Fruit fly (Drosophila melanogaster) whole organism, embryonic: ENCODE measurements around the gene Fdh.

ENCODE experiments used
- Awh ChIP-seq: fragments of 200-800 bp; sonication (Bioruptor generic); IDR thresholded peaks from 2 replicates; pipeline ENCODE4, ENCODE4 v1.3.6; 2022; ENCODE audit warnings: missing biosample characterization, missing genetic modification characterization
- CG10366 ChIP-seq: fragments of 200-800 bp; sonication (Bioruptor generic); IDR thresholded peaks from 2 replicates; pipeline ENCODE4 v1.3.6; 2022; ENCODE audit warnings: missing biosample characterization, missing genetic modification characterization
- CG10543 ChIP-seq: fragments of 200-800 bp; sonication (Bioruptor generic); optimal IDR thresholded peaks from 3 replicates; lab custom pipeline; 2017; ENCODE audit warnings: missing biosample characterization, mild to moderate bottlenecking, missing genetic modification characterization, moderate library complexity
- CG11723 ChIP-seq: fragments of 200-800 bp; sonication (Bioruptor generic); optimal IDR thresholded peaks from 2 replicates; lab custom pipeline; 2017; ENCODE audit warnings: missing biosample characterization, mild to moderate bottlenecking, missing genetic modification characterization
- CG12236 ChIP-seq: fragments of 200-800 bp; sonication (Bioruptor generic); optimal IDR thresholded peaks from 2 replicates; lab custom pipeline; 2016; ENCODE audit warnings: missing biosample characterization, missing genetic modification characterization
- CG1233 ChIP-seq: fragments of 200-800 bp; sonication (Bioruptor generic); optimal IDR thresholded peaks from 4 replicates; lab custom pipeline; 2018; ENCODE audit warnings: missing biosample characterization, mild to moderate bottlenecking, missing genetic modification characterization
- CG12744 ChIP-seq: fragments of 200-800 bp; sonication (Bioruptor generic); optimal IDR thresholded peaks from 2 replicates; lab custom pipeline; 2016; ENCODE audit warnings: missing biosample characterization, missing genetic modification characterization
- CG14014 ChIP-seq: fragments of 200-800 bp; sonication (Bioruptor generic); IDR thresholded peaks from 2 replicates; pipeline ENCODE4 v1.3.6; 2022; ENCODE audit warnings: missing biosample characterization, missing genetic modification characterization
- CG15073 ChIP-seq: fragments of 200-800 bp; sonication (Bioruptor generic); optimal IDR thresholded peaks from 2 replicates; lab custom pipeline; 2016; ENCODE audit warnings: missing biosample characterization, missing genetic modification characterization
- CG18476 ChIP-seq: fragments of 200-800 bp; sonication (Bioruptor generic); optimal IDR thresholded peaks from 2 replicates; lab custom pipeline; 2016; ENCODE audit warnings: missing biosample characterization, mild to moderate bottlenecking, missing genetic modification characterization
- CG18619 ChIP-seq: fragments of 200-800 bp; sonication (Bioruptor generic); optimal IDR thresholded peaks from 3 replicates; lab custom pipeline; 2017; ENCODE audit warnings: missing biosample characterization, mild to moderate bottlenecking, missing genetic modification characterization
- CG30431 ChIP-seq: fragments of 200-800 bp; sonication (Bioruptor generic); optimal IDR thresholded peaks from 2 replicates; lab custom pipeline; 2017; ENCODE audit warnings: missing biosample characterization, missing genetic modification characterization
- CG31365 ChIP-seq: fragments of 200-800 bp; sonication (Bioruptor generic); optimal IDR thresholded peaks from 2 replicates; lab custom pipeline; 2018; ENCODE audit warnings: missing biosample characterization, mild to moderate bottlenecking, missing genetic modification characterization
- CG3281 ChIP-seq: fragments of 200-800 bp; sonication (Bioruptor generic); optimal IDR thresholded peaks from 3 replicates; lab custom pipeline; 2017; ENCODE audit warnings: missing biosample characterization, mild to moderate bottlenecking, missing genetic modification characterization
- CG33557 ChIP-seq: fragments of 200-800 bp; sonication (Bioruptor generic); optimal IDR thresholded peaks from 2 replicates; lab custom pipeline; 2019; ENCODE audit warnings: missing biosample characterization, mild to moderate bottlenecking, missing genetic modification characterization, moderate library complexity
- CG34376 ChIP-seq: fragments of 200-800 bp; sonication (Bioruptor generic); optimal IDR thresholded peaks from 2 replicates; lab custom pipeline; 2018; ENCODE audit warnings: missing biosample characterization, mild to moderate bottlenecking, missing genetic modification characterization
- CG4282 ChIP-seq: fragments of 200-800 bp; sonication (Bioruptor generic); optimal IDR thresholded peaks from 2 replicates; lab custom pipeline; 2016; ENCODE audit warnings: missing biosample characterization, missing genetic modification characterization
- CG6791 ChIP-seq: fragments of 200-800 bp; sonication (Bioruptor generic); IDR thresholded peaks from 3 replicates; pipeline ENCODE4 v1.3.6; 2022; ENCODE audit warnings: missing biosample characterization, missing genetic modification characterization; ENCODE audit not compliant: partially characterized antibody
- CG7271 ChIP-seq: fragments of 200-800 bp; sonication (Bioruptor generic); optimal IDR thresholded peaks from 2 replicates; lab custom pipeline; 2018; ENCODE audit warnings: missing biosample characterization, mild to moderate bottlenecking, missing genetic modification characterization, moderate library complexity
- CG7556 ChIP-seq: fragments of 200-800 bp; sonication (Bioruptor generic); optimal IDR thresholded peaks from 2 replicates; lab custom pipeline; 2017; ENCODE audit warnings: missing biosample characterization, mild to moderate bottlenecking, missing genetic modification characterization
- CG8478 ChIP-seq: fragments of >200 bp; optimal IDR thresholded peaks from 2 replicates; lab custom pipeline; 2018
- Chrac-16 ChIP-seq: fragments of 200-800 bp; sonication (Bioruptor generic); optimal IDR thresholded peaks from 3 replicates; lab custom pipeline; 2016; ENCODE audit warnings: missing biosample characterization, missing genetic modification characterization
- Dp ChIP-seq: fragments of 200-800 bp; sonication (Bioruptor generic); optimal IDR thresholded peaks from 2 replicates; lab custom pipeline; 2018; ENCODE audit warnings: missing biosample characterization, mild to moderate bottlenecking, missing genetic modification characterization, moderate library complexity
- Gsc ChIP-seq: fragments of 200-800 bp; sonication (Bioruptor generic); IDR thresholded peaks from 2 replicates; pipeline ENCODE4 v1.3.6; 2022; ENCODE audit warnings: missing biosample characterization, missing genetic modification characterization
- Hr3 ChIP-seq: fragments of 200-800 bp; sonication (Bioruptor generic); optimal IDR thresholded peaks from 3 replicates; lab custom pipeline; 2016; ENCODE audit warnings: missing biosample characterization, missing genetic modification characterization
- Rfx ChIP-seq: fragments of 200-800 bp; sonication (Bioruptor generic); IDR thresholded peaks from 2 replicates; pipeline ENCODE4 v1.3.6; 2022; ENCODE audit warnings: missing biosample characterization, missing genetic modification characterization
- chinmo ChIP-seq: fragments of 200-800 bp; sonication (Bioruptor generic); IDR thresholded peaks from 4 replicates; pipeline ENCODE4 v1.3.6; 2022; ENCODE audit warnings: missing biosample characterization, missing genetic modification characterization; ENCODE audit not compliant: partially characterized antibody
- cwo ChIP-seq: fragments of 200-800 bp; sonication (Bioruptor generic); optimal IDR thresholded peaks from 3 replicates; lab custom pipeline; 2017; ENCODE audit warnings: missing biosample characterization, missing genetic modification characterization, mild to moderate bottlenecking, moderate library complexity, missing genetic modification reagents
- danr ChIP-seq: fragments of 200-800 bp; sonication (Bioruptor generic); IDR thresholded peaks from 2 replicates; pipeline ENCODE4 v1.3.6; 2022; ENCODE audit warnings: missing biosample characterization, missing genetic modification characterization
- fu2 ChIP-seq: fragments of 200-800 bp; sonication (Bioruptor generic); optimal IDR thresholded peaks from 2 replicates; lab custom pipeline; 2016; ENCODE audit warnings: missing biosample characterization, missing genetic modification characterization
- gfzf ChIP-seq: fragments of 200-800 bp; sonication (Bioruptor generic); optimal IDR thresholded peaks from 2 replicates; lab custom pipeline; 2016; ENCODE audit warnings: missing biosample characterization, mild to moderate bottlenecking, missing genetic modification characterization, moderate library complexity
- grn ChIP-seq: fragments of 200-800 bp; sonication (Bioruptor generic); optimal IDR thresholded peaks from 3 replicates; lab custom pipeline; 2017; ENCODE audit warnings: missing biosample characterization, missing genetic modification characterization
- hkb ChIP-seq, 2 experiments: fragments of 200-800 bp in 1 of 2; fragments of >200 bp in 1 of 2; sonication (Bioruptor generic) in 1 of 2; IDR thresholded peaks in 1 of 2; optimal IDR thresholded peaks in 1 of 2; 2 replicates each; pipeline versions ENCODE4 v1.3.6 to Lab custom; 2017 to 2022; ENCODE audit warnings: missing biosample characterization in 1 of 2, missing genetic modification characterization in 1 of 2
- inv ChIP-seq: fragments of 200-800 bp; sonication (Bioruptor generic); IDR thresholded peaks from 2 replicates; pipeline ENCODE4 v1.3.6; 2022; ENCODE audit warnings: missing biosample characterization, missing genetic modification characterization; ENCODE audit not compliant: partially characterized antibody
- kah ChIP-seq: fragments of 200-800 bp; sonication (Bioruptor generic); optimal IDR thresholded peaks from 2 replicates; lab custom pipeline; 2018; ENCODE audit warnings: missing biosample characterization, mild to moderate bottlenecking, missing genetic modification characterization
- kay ChIP-seq: fragments of 200-800 bp; sonication (Bioruptor generic); optimal IDR thresholded peaks from 2 replicates; lab custom pipeline; 2016; ENCODE audit warnings: missing biosample characterization, missing genetic modification characterization
- ken ChIP-seq: fragments of 200-800 bp; sonication (Bioruptor generic); IDR thresholded peaks from 3 replicates; pipeline ENCODE4 v1.3.6; 2022; ENCODE audit warnings: missing biosample characterization, missing genetic modification characterization
- knrl ChIP-seq: fragments of 200-800 bp; sonication (Bioruptor generic); IDR thresholded peaks from 3 replicates; pipeline ENCODE4 v1.3.6; 2022; ENCODE audit warnings: missing biosample characterization, missing genetic modification characterization; ENCODE audit not compliant: partially characterized antibody
- lab ChIP-seq: fragments of 200-800 bp; sonication (Bioruptor generic); optimal IDR thresholded peaks from 3 replicates; lab custom pipeline; 2017; ENCODE audit warnings: missing biosample characterization, missing genetic modification characterization, mild to moderate bottlenecking, moderate library complexity, missing genetic modification reagents
- nom ChIP-seq: fragments of 200-800 bp; sonication (Bioruptor generic); optimal IDR thresholded peaks from 2 replicates; lab custom pipeline; 2017; ENCODE audit warnings: missing biosample characterization, missing genetic modification characterization, mild to moderate bottlenecking, moderate library complexity, missing genetic modification reagents
- pnt ChIP-seq: fragments of 200-800 bp; sonication (Bioruptor generic); optimal IDR thresholded peaks from 3 replicates; lab custom pipeline; 2016; ENCODE audit warnings: missing biosample characterization, missing genetic modification characterization
- psq ChIP-seq: fragments of 200-800 bp; sonication (Bioruptor generic); optimal IDR thresholded peaks from 2 replicates; lab custom pipeline; 2017; ENCODE audit warnings: missing biosample characterization, missing genetic modification characterization
- ranshi ChIP-seq: fragments of 200-800 bp; sonication (Bioruptor generic); IDR thresholded peaks from 2 replicates; pipeline ENCODE4 v1.3.6; 2022; ENCODE audit warnings: missing biosample characterization, missing genetic modification characterization
- scrt ChIP-seq: fragments of 200-800 bp; sonication (Bioruptor generic); optimal IDR thresholded peaks from 2 replicates; lab custom pipeline; 2018; ENCODE audit warnings: missing biosample characterization, mild to moderate bottlenecking, missing genetic modification characterization, moderate library complexity
- sd ChIP-seq: fragments of 200-800 bp; sonication (Bioruptor generic); optimal IDR thresholded peaks from 3 replicates; lab custom pipeline; 2018; ENCODE audit warnings: missing biosample characterization, mild to moderate bottlenecking, missing genetic modification characterization, moderate library complexity
- sens ChIP-seq: fragments of 200-800 bp; sonication (Bioruptor generic); peaks from one replicate; lab custom pipeline; 2016; ENCODE audit warnings: missing biosample characterization, missing genetic modification characterization
- slbo ChIP-seq: fragments of 200-800 bp; sonication (Bioruptor generic); IDR thresholded peaks from 2 replicates; pipeline ENCODE4 v1.3.6; 2022; ENCODE audit warnings: missing biosample characterization, missing genetic modification characterization
- sug ChIP-seq: fragments of 200-800 bp; optimal IDR thresholded peaks from 2 replicates; lab custom pipeline; 2019; ENCODE audit warnings: missing biosample characterization, mild to moderate bottlenecking, missing genetic modification characterization, moderate library complexity
- tgo ChIP-seq: fragments of 200-800 bp; sonication (Bioruptor generic); IDR thresholded peaks from 3 replicates; pipeline ENCODE4 v1.3.6; 2022; ENCODE audit warnings: missing biosample characterization, missing genetic modification characterization
- zfh1 ChIP-seq: fragments of 200-800 bp; sonication (Bioruptor generic); IDR thresholded peaks from 3 replicates; pipeline ENCODE4 v1.3.6; 2022; ENCODE audit warnings: missing biosample characterization, missing genetic modification characterization

Gene Fdh

DNA sequence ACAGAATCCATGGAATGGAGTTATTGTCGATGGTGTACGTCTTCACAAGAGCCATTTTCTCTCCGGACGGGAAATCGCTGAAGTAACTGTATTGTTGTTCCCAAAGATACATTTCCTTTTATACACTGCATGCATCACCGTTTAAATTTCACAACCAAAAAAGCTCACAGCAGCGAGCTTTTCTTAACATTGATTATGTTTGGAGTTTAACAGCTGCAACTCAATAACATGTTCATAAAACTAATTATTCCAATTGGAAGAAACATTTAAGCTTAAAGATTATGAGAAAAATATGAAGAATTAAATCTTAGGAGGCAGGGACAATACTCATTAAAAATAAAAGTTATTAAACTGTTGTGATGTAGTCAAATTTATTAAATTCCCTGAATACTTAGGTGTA lies 7.0 kb upstream of the Fdh start, which contains the start of gene CG14695:
CG14695 (minus strand) TSS at position 101 of the 400 bp plus-strand sequence.
- no peak for TF ChIP-seq hkb (optimal IDR thresholded peaks at IDR 0.05; lab: Kevin White, UChicago)
- peak; percentile 15; the same call in 1 of the 2 replicates for TF ChIP-seq hkb (GFP tag; IDR thresholded peaks at IDR 0.05; lab: Robert Waterston, UW)
- no peak for TF ChIP-seq Dp
- no peak for TF ChIP-seq CG7556 (GFP tag; lab: Kevin White, UChicago)
- no peak for TF ChIP-seq tgo (GFP tag; lab: Robert Waterston, UW)
- no peak for TF ChIP-seq CG14014 (GFP tag; lab: Robert Waterston, UW)
- TF ChIP-seq CG4282 (GFP tag; lab: Kevin White, UChicago), result no peak
- TF ChIP-seq CG6791 (GFP tag; lab: Robert Waterston, UW), result no peak
- TF ChIP-seq slbo (GFP tag; lab: Robert Waterston, UW), result no peak
- no peak for TF ChIP-seq CG33557 (GFP tag; lab: Kevin White, UChicago)
- TF ChIP-seq pnt, result no peak
- no peak for TF ChIP-seq CG18619 (GFP tag; lab: Kevin White, UChicago)
- no peak for TF ChIP-seq CG12236
- TF ChIP-seq Gsc (GFP tag; lab: Robert Waterston, UW), result no peak
- TF ChIP-seq fu2 (GFP tag; lab: Kevin White, UChicago), result no peak
- TF ChIP-seq CG12744, result no peak
- no peak for TF ChIP-seq inv
- no peak for TF ChIP-seq CG11723 (GFP tag; lab: Kevin White, UChicago)
- TF ChIP-seq CG10366 (GFP tag; lab: Robert Waterston, UW), result no peak
- no peak for TF ChIP-seq gfzf (GFP tag; lab: Kevin White, UChicago)
- TF ChIP-seq lab (GFP tag; lab: Kevin White, UChicago), result no peak
- TF ChIP-seq nom (GFP tag; lab: Kevin White, UChicago), result no peak
- no peak for TF ChIP-seq CG1233
- no peak for TF ChIP-seq CG31365 (tag; lab: Kevin White, UChicago)
- TF ChIP-seq chinmo (GFP tag; lab: Robert Waterston, UW), result 0 out of 4 replicates have a peak, but pooled peaks have one; percentile 34
- TF ChIP-seq CG30431 (GFP tag; lab: Kevin White, UChicago), result no peak
- TF ChIP-seq zfh1 (GFP tag; lab: Robert Waterston, UW), result 0 out of 3 replicates have a peak, but pooled peaks have one; percentile 14
- TF ChIP-seq sens, result no peak

DNA sequence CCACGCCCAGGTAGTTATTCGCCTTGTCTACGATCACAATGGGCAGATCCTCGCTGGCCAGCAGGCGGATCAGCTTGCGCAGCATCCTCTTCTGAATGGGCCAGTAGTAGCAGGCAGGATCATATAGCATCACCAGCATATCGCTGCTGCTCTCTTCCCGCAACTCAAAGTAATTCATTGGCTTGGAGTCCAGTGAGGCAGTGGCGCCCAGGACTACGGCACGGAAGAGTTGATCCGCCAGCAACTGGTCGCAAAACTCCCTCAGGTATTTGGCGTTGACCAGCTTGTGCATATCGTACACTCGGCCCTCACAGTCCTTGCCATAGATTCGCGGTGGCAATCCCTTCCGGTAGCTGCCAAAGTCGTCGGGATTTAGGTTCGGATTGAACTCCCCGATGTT lies 6.4 kb upstream of the Fdh start:
- TF ChIP-seq CG8478 (lab: Kevin White, UChicago) (peak; percentile 52), knrl (GFP tag; lab: Robert Waterston, UW) (no peak), psq (GFP tag; lab: Kevin White, UChicago) (no peak), scrt (no peak), ranshi (GFP tag; lab: Robert Waterston, UW) (0 out of 2 replicates have a peak, but pooled peaks have one; percentile 4)

DNA sequence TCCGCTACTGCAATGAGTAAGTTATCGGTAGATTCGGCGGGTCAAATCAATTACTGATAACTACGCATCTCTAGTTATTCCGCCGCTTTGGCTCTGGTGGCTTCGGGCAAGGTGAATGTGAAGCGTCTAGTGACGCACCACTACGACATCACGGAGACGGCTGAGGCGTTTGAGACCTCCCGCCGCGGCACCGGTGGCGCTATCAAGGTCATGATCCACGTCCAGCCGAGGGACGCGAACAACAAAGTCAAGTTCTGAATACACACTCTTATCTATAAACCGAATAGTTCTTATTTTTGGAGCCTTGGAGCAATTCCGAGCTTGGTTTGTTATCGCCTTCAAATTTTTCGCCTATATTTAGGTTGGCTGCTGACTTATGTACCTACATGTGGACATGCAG lies 5.6 kb upstream of the Fdh start:
- TF ChIP-seq CG7271 (tag; lab: Kevin White, UChicago) (no peak), CG10543 (peak; percentile 0), kah (no peak), kay (GFP tag; lab: Kevin White, UChicago) (no peak), ken (GFP tag; lab: Robert Waterston, UW) (no peak), CG3281 (no peak), Chrac-16 (GFP tag; lab: Kevin White, UChicago) (no peak), Awh (GFP tag; lab: Robert Waterston, UW) (no peak), CG34376 (GFP tag; lab: Kevin White, UChicago) (peak; percentile 68), cwo (GFP tag; lab: Kevin White, UChicago) (peak; percentile 27), grn (peak; percentile 19), danr (GFP tag; lab: Robert Waterston, UW) (no peak), Rfx (no peak), sug (tag; lab: Kevin White, UChicago) (peak; percentile 90), Hr3 (GFP tag; lab: Kevin White, UChicago) (no peak), sens (peak; percentile 47), CG15073 (GFP tag; lab: Kevin White, UChicago) (no peak), sd (no peak), CG18476 (GFP tag; lab: Kevin White, UChicago) (no peak)
